Fruit fly (Drosophila melanogaster) whole organism, embryonic: Measurements from ENCODE around the gene APC4.

Experiments
- ATbp ChIP-seq: fragments of 200-800 bp; sonication (Bioruptor generic); optimal IDR thresholded peaks from 2 replicates; lab custom pipeline; 2017; ENCODE audit warnings: missing biosample characterization, mild to moderate bottlenecking, missing genetic modification characterization, missing genetic modification reagents
- Awh ChIP-seq: fragments of 200-800 bp; sonication (Bioruptor generic); IDR thresholded peaks from 2 replicates; pipeline ENCODE4, ENCODE4 v1.3.6; 2022; ENCODE audit warnings: missing biosample characterization, missing genetic modification characterization
- CG11247 ChIP-seq: fragments of 200-800 bp; sonication (Bioruptor generic); IDR thresholded peaks from 2 replicates; pipeline ENCODE4 v1.3.6; 2022; ENCODE audit warnings: missing biosample characterization, missing genetic modification characterization
- CG12236 ChIP-seq: fragments of 200-800 bp; sonication (Bioruptor generic); optimal IDR thresholded peaks from 2 replicates; lab custom pipeline; 2016; ENCODE audit warnings: missing biosample characterization, missing genetic modification characterization
- CG13296 ChIP-seq: fragments of 200-800 bp; sonication (Bioruptor generic); optimal IDR thresholded peaks from 3 replicates; lab custom pipeline; 2018; ENCODE audit warnings: missing biosample characterization, mild to moderate bottlenecking, missing genetic modification characterization
- CG14050 ChIP-seq: fragments of 200-800 bp; sonication (Bioruptor generic); IDR thresholded peaks from 3 replicates; pipeline ENCODE4 v1.3.6; 2022; ENCODE audit warnings: missing biosample characterization, missing genetic modification characterization
- CG15011 ChIP-seq: fragments of 200-800 bp; sonication (Bioruptor generic); optimal IDR thresholded peaks from 3 replicates; lab custom pipeline; 2018; ENCODE audit warnings: missing biosample characterization, mild to moderate bottlenecking, missing genetic modification characterization
- CG1647 ChIP-seq: fragments of 200-800 bp; sonication (Bioruptor generic); optimal IDR thresholded peaks from 3 replicates; lab custom pipeline; 2016; ENCODE audit warnings: missing biosample characterization, missing genetic modification characterization
- CG1792 ChIP-seq: fragments of 200-800 bp; sonication (Bioruptor generic); optimal IDR thresholded peaks from 2 replicates; lab custom pipeline; 2016; ENCODE audit warnings: missing biosample characterization, missing genetic modification characterization
- CG2120 ChIP-seq: fragments of 200-800 bp; sonication (Bioruptor generic); optimal IDR thresholded peaks from 3 replicates; lab custom pipeline; 2016; ENCODE audit warnings: missing biosample characterization, missing genetic modification characterization
- CG33557 ChIP-seq: fragments of 200-800 bp; sonication (Bioruptor generic); optimal IDR thresholded peaks from 2 replicates; lab custom pipeline; 2019; ENCODE audit warnings: missing biosample characterization, mild to moderate bottlenecking, missing genetic modification characterization, moderate library complexity
- CG4360 ChIP-seq: fragments of 200-800 bp; sonication (Bioruptor generic); IDR thresholded peaks from 2 replicates; pipeline ENCODE4 v1.3.6; 2022; ENCODE audit warnings: missing biosample characterization, missing genetic modification characterization
- CG4854 ChIP-seq: fragments of 200-800 bp; sonication (Bioruptor generic); optimal IDR thresholded peaks from 2 replicates; lab custom pipeline; 2016; ENCODE audit warnings: missing biosample characterization, missing genetic modification characterization, inconsistent platforms
- CG5953 ChIP-seq: fragments of 200-800 bp; sonication (Bioruptor generic); IDR thresholded peaks from 2 replicates; pipeline ENCODE4 v1.3.6; 2022; ENCODE audit warnings: missing biosample characterization, missing genetic modification characterization
- CG8290 ChIP-seq, 3 experiments: fragments of 200-800 bp; sonication (Bioruptor generic); optimal IDR thresholded peaks; 2 replicates each; lab custom pipeline; 2016 to 2019; ENCODE audit warnings: missing biosample characterization in 3 of 3, missing genetic modification characterization in 3 of 3, mild to moderate bottlenecking in 2 of 3, moderate library complexity in 1 of 3
- CG8765 ChIP-seq: fragments of 200-800 bp; sonication (Bioruptor generic); IDR thresholded peaks from 2 replicates; pipeline ENCODE4 v1.3.6; 2022; ENCODE audit warnings: missing biosample characterization, missing genetic modification characterization
- CG8924 ChIP-seq: fragments of 200-800 bp; optimal IDR thresholded peaks from 3 replicates; lab custom pipeline; 2019; ENCODE audit warnings: missing biosample characterization, mild to moderate bottlenecking, missing genetic modification characterization, moderate library complexity
- CTCF ChIP-seq: fragments of 200-800 bp; sonication (Bioruptor generic); optimal IDR thresholded peaks from 2 replicates; lab custom pipeline; 2017; ENCODE audit warnings: missing biosample characterization, mild to moderate bottlenecking, missing genetic modification characterization, moderate library complexity
- E2f1 ChIP-seq: fragments of 200-800 bp; sonication (Bioruptor generic); IDR thresholded peaks from 2 replicates; pipeline ENCODE4 v1.3.6; 2022; ENCODE audit warnings: missing biosample characterization, missing genetic modification characterization
- Lpt ChIP-seq: fragments of >200 bp; optimal IDR thresholded peaks from 2 replicates; lab custom pipeline; 2018; ENCODE audit warnings: missing biosample characterization, missing genetic modification characterization
- Meics ChIP-seq: fragments of 200-800 bp; sonication (Bioruptor generic); optimal IDR thresholded peaks from 2 replicates; lab custom pipeline; 2017; ENCODE audit warnings: missing biosample characterization, mild to moderate bottlenecking, missing genetic modification characterization
- Nf-YA ChIP-seq: fragments of 200-800 bp; sonication (Bioruptor generic); IDR thresholded peaks from 2 replicates; pipeline ENCODE4 v1.3.6; 2022; ENCODE audit warnings: missing biosample characterization, missing genetic modification characterization
- Sin3A ChIP-seq: fragments of >200 bp; optimal IDR thresholded peaks from 2 replicates; lab custom pipeline; 2018
- Trl ChIP-seq, 3 experiments: fragments of >200 bp in 2 of 3; fragments of 200-800 bp in 1 of 3; sonication (Bioruptor generic) in 1 of 3; optimal IDR thresholded peaks; 2 replicates in 1 of 3; 3 replicates in 2 of 3; lab custom pipeline; 2016 to 2017; ENCODE audit warnings: missing biosample characterization in 1 of 3, missing genetic modification characterization in 1 of 3
- YL-1 ChIP-seq: fragments of 200-800 bp; sonication (Bioruptor generic); optimal IDR thresholded peaks from 3 replicates; lab custom pipeline; 2017; ENCODE audit warnings: missing biosample characterization, mild to moderate bottlenecking, missing genetic modification characterization
- ash1 ChIP-seq: fragments of 200-800 bp; sonication (Bioruptor generic); optimal IDR thresholded peaks from 2 replicates; lab custom pipeline; 2018; ENCODE audit warnings: missing biosample characterization, mild to moderate bottlenecking, missing genetic modification characterization
- bowl ChIP-seq: fragments of 200-800 bp; sonication (Bioruptor generic); IDR thresholded peaks from 2 replicates; pipeline ENCODE4 v1.3.6; 2022; ENCODE audit warnings: missing biosample characterization, missing genetic modification characterization
- bsh ChIP-seq, 2 experiments: fragments of 200-800 bp; sonication (Bioruptor generic); optimal IDR thresholded peaks; 2 replicates each; lab custom pipeline; 2017 to 2018; ENCODE audit warnings: mild to moderate bottlenecking in 2 of 2, missing biosample characterization in 2 of 2, missing genetic modification characterization in 2 of 2, moderate library complexity in 1 of 2
- chif ChIP-seq, 2 experiments: fragments of 200-800 bp; sonication (Bioruptor generic); optimal IDR thresholded peaks; 3 replicates each; lab custom pipeline; 2016; ENCODE audit warnings: missing biosample characterization in 2 of 2, missing genetic modification characterization in 2 of 2
- crc ChIP-seq: fragments of 200-800 bp; sonication (Bioruptor generic); optimal IDR thresholded peaks from 2 replicates; lab custom pipeline; 2016; ENCODE audit warnings: missing biosample characterization, missing genetic modification characterization
- dimm ChIP-seq: fragments of 200-800 bp; sonication (Bioruptor generic); IDR thresholded peaks from 2 replicates; pipeline ENCODE4 v1.3.6; 2022; ENCODE audit warnings: missing biosample characterization, missing genetic modification characterization
- dmrt99B ChIP-seq: fragments of 200-800 bp; sonication (Bioruptor generic); optimal IDR thresholded peaks from 2 replicates; lab custom pipeline; 2018; ENCODE audit warnings: missing biosample characterization, mild to moderate bottlenecking, missing genetic modification characterization, moderate library complexity
- emc ChIP-seq: fragments of 200-800 bp; sonication (Bioruptor generic); optimal IDR thresholded peaks from 2 replicates; lab custom pipeline; 2016; ENCODE audit warnings: missing biosample characterization, missing genetic modification characterization
- ems ChIP-seq: fragments of 200-800 bp; sonication (Bioruptor generic); optimal IDR thresholded peaks from 3 replicates; lab custom pipeline; 2016; ENCODE audit warnings: missing biosample characterization, missing genetic modification characterization
- esg ChIP-seq: fragments of 200-800 bp; sonication (Bioruptor generic); conservative IDR thresholded peaks from 2 replicates; pipeline ENCODE4 v1.3.6; 2022; ENCODE audit warnings: missing biosample characterization, missing genetic modification characterization
- eyg ChIP-seq: fragments of 200-800 bp; sonication (Bioruptor generic); optimal IDR thresholded peaks from 3 replicates; lab custom pipeline; 2016; ENCODE audit warnings: missing biosample characterization, missing genetic modification characterization
- fd64A ChIP-seq: fragments of 200-800 bp; sonication (Bioruptor generic); optimal IDR thresholded peaks from 3 replicates; lab custom pipeline; 2018; ENCODE audit warnings: missing biosample characterization, mild to moderate bottlenecking, missing genetic modification characterization
- gsb ChIP-seq: fragments of 200-800 bp; sonication (Bioruptor generic); IDR thresholded peaks from 2 replicates; pipeline ENCODE4 v1.3.6; 2022; ENCODE audit warnings: missing biosample characterization, missing genetic modification characterization
- kay ChIP-seq: fragments of 200-800 bp; sonication (Bioruptor generic); optimal IDR thresholded peaks from 2 replicates; lab custom pipeline; 2016; ENCODE audit warnings: missing biosample characterization, missing genetic modification characterization
- mam ChIP-seq: fragments of 200-800 bp; sonication (Bioruptor generic); optimal IDR thresholded peaks from 3 replicates; lab custom pipeline; 2016; ENCODE audit warnings: missing biosample characterization, missing genetic modification characterization
- nau ChIP-seq: fragments of 200-800 bp; sonication (Bioruptor generic); optimal IDR thresholded peaks from 3 replicates; lab custom pipeline; 2017; ENCODE audit warnings: missing biosample characterization, mild to moderate bottlenecking, missing genetic modification characterization, missing genetic modification reagents
- pan ChIP-seq, 4 experiments: fragments of >200 bp in 3 of 4; fragments of 200-800 bp in 1 of 4; sonication (Bioruptor generic) in 1 of 4; optimal IDR thresholded peaks in 3 of 4; IDR thresholded peaks in 1 of 4; 2 replicates each; pipeline versions ENCODE4 v1.3.6 to Lab custom; 2017 to 2022; ENCODE audit warnings: missing biosample characterization in 2 of 4, missing genetic modification characterization in 2 of 4, mixed read lengths in 1 of 4
- pho ChIP-seq: fragments of 200-800 bp; sonication (Bioruptor generic); optimal IDR thresholded peaks from 2 replicates; lab custom pipeline; 2016; ENCODE audit warnings: missing biosample characterization, missing genetic modification characterization
- phol ChIP-seq: fragments of 200-800 bp; sonication (Bioruptor generic); optimal IDR thresholded peaks from 3 replicates; lab custom pipeline; 2018; ENCODE audit warnings: missing biosample characterization, mild to moderate bottlenecking, missing genetic modification characterization, moderate library complexity
- ranshi ChIP-seq: fragments of 200-800 bp; sonication (Bioruptor generic); IDR thresholded peaks from 2 replicates; pipeline ENCODE4 v1.3.6; 2022; ENCODE audit warnings: missing biosample characterization, missing genetic modification characterization
- seq ChIP-seq: fragments of 200-800 bp; sonication (Bioruptor generic); IDR thresholded peaks from 2 replicates; pipeline ENCODE4 v1.3.6; 2022; ENCODE audit warnings: missing biosample characterization, missing genetic modification characterization
- sna ChIP-seq: fragments of 200-800 bp; sonication (Bioruptor generic); IDR thresholded peaks from 2 replicates; pipeline ENCODE4 v1.3.6; 2022; ENCODE audit warnings: missing biosample characterization, missing genetic modification characterization; ENCODE audit not compliant: partially characterized antibody
- sr ChIP-seq: fragments of 200-800 bp; sonication (Bioruptor generic); IDR thresholded peaks from 3 replicates; pipeline ENCODE4 v1.3.6; 2022; ENCODE audit warnings: missing biosample characterization, missing genetic modification characterization
- tgo ChIP-seq: fragments of 200-800 bp; sonication (Bioruptor generic); IDR thresholded peaks from 3 replicates; pipeline ENCODE4 v1.3.6; 2022; ENCODE audit warnings: missing biosample characterization, missing genetic modification characterization
- tx ChIP-seq: fragments of 200-800 bp; sonication (Bioruptor generic); optimal IDR thresholded peaks from 2 replicates; lab custom pipeline; 2016; ENCODE audit warnings: missing biosample characterization, missing genetic modification characterization
- zen ChIP-seq: fragments of 200-800 bp; sonication (Bioruptor generic); optimal IDR thresholded peaks from 3 replicates; lab custom pipeline; 2018; ENCODE audit warnings: missing biosample characterization, mild to moderate bottlenecking, missing genetic modification characterization, moderate library complexity

APC4 gene

DNA sequence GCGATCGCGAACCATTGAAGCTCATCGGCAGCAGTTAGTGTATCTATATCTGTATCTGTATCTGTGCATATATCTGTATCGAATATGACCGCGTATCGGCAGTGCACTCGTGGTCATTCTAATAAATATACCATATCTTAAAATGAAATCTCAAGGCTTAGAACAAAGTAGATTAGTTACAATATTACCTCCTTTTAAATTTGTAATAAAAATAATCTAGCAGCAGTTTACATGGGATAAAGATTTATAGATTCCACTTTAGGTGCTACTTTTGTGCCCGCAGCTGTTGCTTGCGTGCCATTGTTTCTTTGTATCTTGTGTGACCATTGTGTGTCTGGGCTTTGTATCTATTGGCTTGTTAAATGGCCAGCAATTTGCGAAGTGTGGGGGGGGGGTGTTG lies 22.7 kb upstream of the APC4 start (continued):
- TF ChIP-seq dmrt99B (peak; percentile 85), Sin3A (no peak), phol (tag; lab: Kevin White, UChicago) (peak; percentile 78), bsh (GFP tag; optimal IDR thresholded peaks at IDR 0.05; lab: Kevin White, UChicago) (peak; percentile 77 to 86), CG8765 (GFP tag; lab: Robert Waterston, UW) (no peak), eyg (GFP tag; lab: Kevin White, UChicago) (no peak), nau (GFP tag; lab: Kevin White, UChicago) (no peak), ems (GFP tag; lab: Kevin White, UChicago) (peak; percentile 61), CG13296 (GFP tag; lab: Kevin White, UChicago) (peak; percentile 80), zen (tag; lab: Kevin White, UChicago) (peak; percentile 24), CTCF (no peak), gsb (peak; percentile 64), tx (GFP tag; lab: Kevin White, UChicago) (no peak), esg (peak; percentile 54), CG15011 (GFP tag; lab: Kevin White, UChicago) (no peak), ash1 (GFP tag; lab: Kevin White, UChicago) (no peak), pan (optimal IDR thresholded peaks at IDR 0.05; lab: Kevin White, UChicago) (no peak), pan (GFP tag; optimal IDR thresholded peaks at IDR 0.05 in 1 of 2, IDR thresholded peaks at IDR 0.05 in 1 of 2) (peak in 1 of 2 experiments; percentile 75), fd64A (GFP tag; lab: Kevin White, UChicago) (peak; percentile 38), CG12236 (GFP tag; lab: Kevin White, UChicago) (peak; percentile 34), pho (GFP tag; lab: Kevin White, UChicago) (peak; percentile 10), sna (GFP tag; lab: Robert Waterston, UW) (no peak), emc (GFP tag; lab: Kevin White, UChicago) (no peak), CG1792 (GFP tag; lab: Kevin White, UChicago) (peak; percentile 11), chif (GFP tag; optimal IDR thresholded peaks at IDR 0.05; lab: Kevin White, UChicago) (peak; percentile 48 to 66), CG4854 (GFP tag; lab: Kevin White, UChicago) (no peak), ATbp (GFP tag; lab: Kevin White, UChicago) (peak; percentile 74), CG2120 (peak; percentile 59), mam (GFP tag; lab: Kevin White, UChicago) (peak; percentile 41), Awh (GFP tag; lab: Robert Waterston, UW) (peak; percentile 75), crc (no peak), CG8290 (GFP tag; optimal IDR thresholded peaks at IDR 0.05; lab: Kevin White, UChicago) (no peak), CG8290 (tag; optimal IDR thresholded peaks at IDR 0.05; lab: Kevin White, UChicago) (no peak), CG33557 (GFP tag; lab: Kevin White, UChicago) (no peak), bowl (GFP tag; lab: Robert Waterston, UW) (no peak), tgo (GFP tag; lab: Robert Waterston, UW) (peak; percentile 76), seq (peak; percentile 84), ranshi (GFP tag; lab: Robert Waterston, UW) (peak; percentile 80), CG14050 (peak; percentile 66), Meics (GFP tag; lab: Kevin White, UChicago) (peak; percentile 78), CG5953 (GFP tag; lab: Robert Waterston, UW) (no peak), dimm (peak; percentile 39; the same call in 1 of the 2 replicates), CG4360 (no peak), CG11247 (GFP tag; lab: Robert Waterston, UW) (no peak), Nf-YA (GFP tag; lab: Robert Waterston, UW) (peak; percentile 46; the same call in 1 of the 2 replicates), CG8924 (tag; lab: Kevin White, UChicago) (peak; percentile 86), kay (no peak), YL-1 (no peak), Lpt (GFP tag; lab: Kevin White, UChicago) (no peak), CG1647 (peak; percentile 43), Trl (optimal IDR thresholded peaks at IDR 0.05; lab: Kevin White, UChicago) (no peak), Trl (GFP tag; optimal IDR thresholded peaks at IDR 0.05; lab: Kevin White, UChicago) (peak; percentile 36), E2f1 (GFP tag; lab: Robert Waterston, UW) (peak; percentile 70), sr (GFP tag; lab: Robert Waterston, UW) (peak; percentile 23; the same call in 1 of the 3 replicates)
